Worm (Caenorhabditis elegans): ENCODE results near the gene F35C11.4.

DNA sequence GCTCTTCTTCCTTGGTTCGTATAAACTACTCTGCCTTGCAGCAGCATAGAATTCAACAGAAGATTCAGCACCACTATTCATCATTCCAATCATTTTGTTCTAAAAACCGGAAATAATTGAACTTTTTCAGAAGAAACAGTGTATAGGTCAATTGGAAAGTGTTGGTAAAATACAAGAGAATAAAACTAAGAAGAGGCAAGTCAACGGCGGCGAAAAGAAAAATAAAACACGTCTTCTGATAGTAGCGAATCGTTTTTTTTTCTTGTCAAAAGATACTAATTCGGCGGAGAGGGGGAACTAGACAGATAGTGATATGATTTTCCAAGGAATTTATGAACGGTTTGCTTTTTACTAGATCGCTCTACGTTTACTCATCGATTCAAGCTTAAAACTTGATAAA lies 10.2 kb downstream of the F35C11.4 start, which contains the start of gene F35C11.6:
- no peak for TF ChIP-seq tbx-11 (GFP tag; IDR thresholded peaks at IDR 0.05)
- no peak for TF ChIP-seq ceh-13 (GFP tag; optimal IDR thresholded peaks at IDR 0.05)
- no peak for TF ChIP-seq flt-1 (GFP tag; IDR thresholded peaks at IDR 0.05)
- no peak for TF ChIP-seq pes-1 (GFP tag; IDR thresholded peaks at IDR 0.05)
- no peak for TF ChIP-seq hmbx-1 (tag; optimal IDR thresholded peaks at IDR 0.05)
- no peak for TF ChIP-seq scrt-1 (GFP tag; IDR thresholded peaks at IDR 0.05)

Measured in whole organism, early embryonic.